Fruit fly (Drosophila melanogaster) whole organism, embryonic: ENCODE measurements around the gene djl.

Source experiments
- Atf-2 ChIP-seq: fragments of 200-800 bp; sonication (Bioruptor generic); optimal IDR thresholded peaks from 2 replicates; lab custom pipeline; 2016; ENCODE audit warnings: missing biosample characterization, missing genetic modification characterization
- Bgb ChIP-seq: fragments of 200-800 bp; sonication (Bioruptor generic); IDR thresholded peaks from 2 replicates; pipeline ENCODE4 v1.3.6; 2022; ENCODE audit warnings: missing biosample characterization, missing genetic modification characterization; ENCODE audit not compliant: partially characterized antibody
- Blimp-1 ChIP-seq: fragments of 200-800 bp; sonication (Bioruptor generic); optimal IDR thresholded peaks from 3 replicates; lab custom pipeline; 2018; ENCODE audit warnings: missing biosample characterization, missing genetic modification characterization, mild to moderate bottlenecking, moderate library complexity, missing genetic modification reagents
- Bteb2 ChIP-seq: fragments of 200-800 bp; sonication (Bioruptor generic); optimal IDR thresholded peaks from 2 replicates; lab custom pipeline; 2016; ENCODE audit warnings: missing biosample characterization, missing genetic modification characterization
- CG10431 ChIP-seq: fragments of 200-800 bp; sonication (Bioruptor generic); optimal IDR thresholded peaks from 3 replicates; lab custom pipeline; 2018; ENCODE audit warnings: missing biosample characterization, mild to moderate bottlenecking, missing genetic modification characterization
- CG10565 ChIP-seq: fragments of 200-800 bp; sonication (Bioruptor generic); optimal IDR thresholded peaks from 3 replicates; lab custom pipeline; 2016; ENCODE audit warnings: missing biosample characterization, mild to moderate bottlenecking, missing genetic modification characterization
- CG11695 ChIP-seq: fragments of 200-800 bp; sonication (Bioruptor generic); IDR thresholded peaks from 3 replicates; pipeline ENCODE4 v1.3.6; 2022; ENCODE audit warnings: missing biosample characterization, missing genetic modification characterization
- CG11696 ChIP-seq: fragments of 200-800 bp; sonication (Bioruptor generic); IDR thresholded peaks from 2 replicates; pipeline ENCODE4 v1.3.6; 2022; ENCODE audit warnings: missing biosample characterization, missing genetic modification characterization
- CG12104 ChIP-seq: fragments of 200-800 bp; sonication (Bioruptor generic); optimal IDR thresholded peaks from 3 replicates; lab custom pipeline; 2016; ENCODE audit warnings: missing biosample characterization, missing genetic modification characterization
- CG13624 ChIP-seq: fragments of 200-800 bp; sonication (Bioruptor generic); optimal IDR thresholded peaks from 2 replicates; lab custom pipeline; 2016; ENCODE audit warnings: missing biosample characterization, missing genetic modification characterization
- CG17359 ChIP-seq: fragments of 200-800 bp; sonication (Bioruptor generic); optimal IDR thresholded peaks from 3 replicates; lab custom pipeline; 2018; ENCODE audit warnings: missing biosample characterization, mild to moderate bottlenecking, missing genetic modification characterization, moderate library complexity
- CG17612 ChIP-seq: fragments of 200-800 bp; sonication (Bioruptor generic); IDR thresholded peaks from 2 replicates; pipeline ENCODE4 v1.3.6; 2022; ENCODE audit warnings: missing biosample characterization, missing genetic modification characterization
- CG17912 ChIP-seq: fragments of 200-800 bp; sonication (Bioruptor generic); optimal IDR thresholded peaks from 2 replicates; lab custom pipeline; 2018; ENCODE audit warnings: missing biosample characterization, mild to moderate bottlenecking, missing genetic modification characterization
- CG2129 ChIP-seq: fragments of 200-800 bp; sonication (Bioruptor generic); IDR thresholded peaks from 2 replicates; pipeline ENCODE4 v1.3.6; 2022; ENCODE audit warnings: missing biosample characterization, missing genetic modification characterization; ENCODE audit not compliant: partially characterized antibody
- CG30403 ChIP-seq: fragments of 200-800 bp; sonication (Bioruptor generic); optimal IDR thresholded peaks from 3 replicates; lab custom pipeline; 2016; ENCODE audit warnings: missing biosample characterization, missing genetic modification characterization
- CG30431 ChIP-seq: fragments of 200-800 bp; sonication (Bioruptor generic); optimal IDR thresholded peaks from 2 replicates; lab custom pipeline; 2017; ENCODE audit warnings: missing biosample characterization, missing genetic modification characterization
- CG31388 ChIP-seq: fragments of 200-800 bp; sonication (Bioruptor generic); optimal IDR thresholded peaks from 2 replicates; lab custom pipeline; 2016; ENCODE audit warnings: missing biosample characterization, missing genetic modification characterization
- CG6854 ChIP-seq: fragments of 200-800 bp; sonication (Bioruptor generic); optimal IDR thresholded peaks from 3 replicates; lab custom pipeline; 2017; ENCODE audit warnings: missing biosample characterization, mild to moderate bottlenecking, missing genetic modification characterization
- CG7372 ChIP-seq: fragments of 200-800 bp; sonication (Bioruptor generic); IDR thresholded peaks from 2 replicates; pipeline ENCODE4 v1.3.6; 2022; ENCODE audit warnings: missing biosample characterization, missing genetic modification characterization
- CG8089 ChIP-seq: fragments of 200-800 bp; sonication (Bioruptor generic); optimal IDR thresholded peaks from 3 replicates; lab custom pipeline; 2016; ENCODE audit warnings: missing biosample characterization, missing genetic modification characterization
- CG9817 ChIP-seq: fragments of 200-800 bp; sonication (Bioruptor generic); optimal IDR thresholded peaks from 2 replicates; lab custom pipeline; 2018; ENCODE audit warnings: missing biosample characterization, mild to moderate bottlenecking, missing genetic modification characterization, moderate library complexity
- CoRest ChIP-seq: fragments of 200-800 bp; sonication (Bioruptor generic); optimal IDR thresholded peaks from 3 replicates; lab custom pipeline; 2018; ENCODE audit warnings: missing biosample characterization, mild to moderate bottlenecking, missing genetic modification characterization, moderate library complexity
- Dip2 ChIP-seq: fragments of 200-800 bp; sonication (Bioruptor generic); IDR thresholded peaks from 2 replicates; pipeline ENCODE4 v1.3.6; 2022; ENCODE audit warnings: missing biosample characterization, missing genetic modification characterization
- E2f1 ChIP-seq: fragments of 200-800 bp; sonication (Bioruptor generic); IDR thresholded peaks from 2 replicates; pipeline ENCODE4 v1.3.6; 2022; ENCODE audit warnings: missing biosample characterization, missing genetic modification characterization
- Eip74EF ChIP-seq, 2 experiments: fragments of 200-800 bp in 1 of 2; fragments of >200 bp in 1 of 2; sonication (Bioruptor generic) in 1 of 2; optimal IDR thresholded peaks; 2 replicates each; lab custom pipeline; 2017 to 2019; ENCODE audit warnings: missing biosample characterization in 2 of 2, missing genetic modification characterization in 2 of 2, mild to moderate bottlenecking in 1 of 2, moderate library complexity in 1 of 2
- Fer2 ChIP-seq: fragments of 200-800 bp; sonication (Bioruptor generic); optimal IDR thresholded peaks from 2 replicates; lab custom pipeline; 2018; ENCODE audit warnings: missing biosample characterization, mild to moderate bottlenecking, missing genetic modification characterization, moderate library complexity
- Med ChIP-seq: fragments of 200-800 bp; sonication (Bioruptor generic); peaks from one replicate; lab custom pipeline; 2016; ENCODE audit warnings: missing biosample characterization, missing genetic modification characterization, mild to moderate bottlenecking, inconsistent platforms, moderate library complexity
- Mrtf ChIP-seq: fragments of 200-800 bp; sonication (Bioruptor generic); IDR thresholded peaks from 3 replicates; pipeline ENCODE4 v1.3.6; 2022; ENCODE audit warnings: missing biosample characterization, missing genetic modification characterization
- NC2α ChIP-seq: fragments of 200-800 bp; sonication (Bioruptor generic); optimal IDR thresholded peaks from 2 replicates; lab custom pipeline; 2016; ENCODE audit warnings: missing biosample characterization, missing genetic modification characterization
- NFAT ChIP-seq: fragments of 200-800 bp; sonication (Bioruptor generic); IDR thresholded peaks from 2 replicates; pipeline ENCODE4 v1.3.6; 2022; ENCODE audit warnings: missing biosample characterization, missing genetic modification characterization
- Pdp1 ChIP-seq, 2 experiments: fragments of 200-800 bp; sonication (Bioruptor generic); optimal IDR thresholded peaks; 3 replicates each; lab custom pipeline; 2016; ENCODE audit warnings: missing biosample characterization in 2 of 2, missing genetic modification characterization in 2 of 2, mild to moderate bottlenecking in 1 of 2, moderate library complexity in 1 of 2
- Usf ChIP-seq: fragments of 200-800 bp; sonication (Bioruptor generic); optimal IDR thresholded peaks from 2 replicates; lab custom pipeline; 2017; ENCODE audit warnings: missing genotype, missing biosample characterization, missing genetic modification characterization
- amos ChIP-seq: fragments of 200-800 bp; sonication (Bioruptor generic); IDR thresholded peaks from 2 replicates; pipeline ENCODE4 v1.3.6; 2022; ENCODE audit warnings: missing biosample characterization, missing genetic modification characterization; ENCODE audit not compliant: partially characterized antibody
- ara ChIP-seq: fragments of 200-800 bp; sonication (Bioruptor generic); IDR thresholded peaks from 2 replicates; pipeline ENCODE4 v1.3.6; 2022; ENCODE audit warnings: missing biosample characterization, missing genetic modification characterization
- bsh ChIP-seq, 2 experiments: fragments of 200-800 bp; sonication (Bioruptor generic); optimal IDR thresholded peaks; 2 replicates each; lab custom pipeline; 2017 to 2018; ENCODE audit warnings: mild to moderate bottlenecking in 2 of 2, missing biosample characterization in 2 of 2, missing genetic modification characterization in 2 of 2, moderate library complexity in 1 of 2
- cad ChIP-seq: fragments of >200 bp; optimal IDR thresholded peaks from 2 replicates; lab custom pipeline; 2017; ENCODE audit warnings: missing biosample characterization, missing genetic modification characterization
- dati ChIP-seq: fragments of 200-800 bp; sonication (Bioruptor generic); IDR thresholded peaks from 2 replicates; pipeline ENCODE4 v1.3.6; 2022; ENCODE audit warnings: missing biosample characterization, missing genetic modification characterization
- disco-r ChIP-seq: fragments of 200-800 bp; sonication (Bioruptor generic); optimal IDR thresholded peaks from 2 replicates; lab custom pipeline; 2016; ENCODE audit warnings: missing biosample characterization, missing genetic modification characterization
- ems ChIP-seq: fragments of 200-800 bp; sonication (Bioruptor generic); optimal IDR thresholded peaks from 3 replicates; lab custom pipeline; 2016; ENCODE audit warnings: missing biosample characterization, missing genetic modification characterization
- eve ChIP-seq, 2 experiments: fragments of >200 bp; optimal IDR thresholded peaks; 2 replicates each; lab custom pipeline; 2017; ENCODE audit warnings: missing biosample characterization in 2 of 2, missing genetic modification characterization in 2 of 2
- fru ChIP-seq: fragments of >200 bp; optimal IDR thresholded peaks from 2 replicates; lab custom pipeline; 2017
- hth ChIP-seq: fragments of >200 bp; optimal IDR thresholded peaks from 2 replicates; lab custom pipeline; 2017; ENCODE audit warnings: inconsistent platforms
- scrt ChIP-seq: fragments of 200-800 bp; sonication (Bioruptor generic); optimal IDR thresholded peaks from 2 replicates; lab custom pipeline; 2018; ENCODE audit warnings: missing biosample characterization, mild to moderate bottlenecking, missing genetic modification characterization, moderate library complexity
- sd ChIP-seq: fragments of 200-800 bp; sonication (Bioruptor generic); optimal IDR thresholded peaks from 3 replicates; lab custom pipeline; 2018; ENCODE audit warnings: missing biosample characterization, mild to moderate bottlenecking, missing genetic modification characterization, moderate library complexity
- sima ChIP-seq: fragments of 200-800 bp; sonication (Bioruptor generic); optimal IDR thresholded peaks from 2 replicates; lab custom pipeline; 2016; ENCODE audit warnings: missing biosample characterization, missing genetic modification characterization
- sr ChIP-seq: fragments of 200-800 bp; sonication (Bioruptor generic); IDR thresholded peaks from 3 replicates; pipeline ENCODE4 v1.3.6; 2022; ENCODE audit warnings: missing biosample characterization, missing genetic modification characterization
- tll ChIP-seq, 2 experiments: fragments of 200-800 bp in 1 of 2; fragments of >200 bp in 1 of 2; sonication (Bioruptor generic) in 1 of 2; optimal IDR thresholded peaks; 2 replicates each; lab custom pipeline; 2017 to 2019; ENCODE audit warnings: missing biosample characterization in 2 of 2, missing genetic modification characterization in 2 of 2, mild to moderate bottlenecking in 1 of 2, moderate library complexity in 1 of 2
- vnd ChIP-seq: fragments of 200-800 bp; sonication (Bioruptor generic); IDR thresholded peaks from 3 replicates; pipeline ENCODE4 v1.3.6; 2022; ENCODE audit warnings: missing biosample characterization, missing genetic modification characterization; ENCODE audit not compliant: partially characterized antibody
- wek ChIP-seq: fragments of 200-800 bp; sonication (Bioruptor generic); optimal IDR thresholded peaks from 3 replicates; lab custom pipeline; 2018; ENCODE audit warnings: missing biosample characterization, mild to moderate bottlenecking, missing genetic modification characterization, moderate library complexity
- zf30C ChIP-seq: fragments of 200-800 bp; sonication (Bioruptor generic); optimal IDR thresholded peaks from 3 replicates; lab custom pipeline; 2018; ENCODE audit warnings: missing biosample characterization, mild to moderate bottlenecking, missing genetic modification characterization

The djl gene

DNA sequence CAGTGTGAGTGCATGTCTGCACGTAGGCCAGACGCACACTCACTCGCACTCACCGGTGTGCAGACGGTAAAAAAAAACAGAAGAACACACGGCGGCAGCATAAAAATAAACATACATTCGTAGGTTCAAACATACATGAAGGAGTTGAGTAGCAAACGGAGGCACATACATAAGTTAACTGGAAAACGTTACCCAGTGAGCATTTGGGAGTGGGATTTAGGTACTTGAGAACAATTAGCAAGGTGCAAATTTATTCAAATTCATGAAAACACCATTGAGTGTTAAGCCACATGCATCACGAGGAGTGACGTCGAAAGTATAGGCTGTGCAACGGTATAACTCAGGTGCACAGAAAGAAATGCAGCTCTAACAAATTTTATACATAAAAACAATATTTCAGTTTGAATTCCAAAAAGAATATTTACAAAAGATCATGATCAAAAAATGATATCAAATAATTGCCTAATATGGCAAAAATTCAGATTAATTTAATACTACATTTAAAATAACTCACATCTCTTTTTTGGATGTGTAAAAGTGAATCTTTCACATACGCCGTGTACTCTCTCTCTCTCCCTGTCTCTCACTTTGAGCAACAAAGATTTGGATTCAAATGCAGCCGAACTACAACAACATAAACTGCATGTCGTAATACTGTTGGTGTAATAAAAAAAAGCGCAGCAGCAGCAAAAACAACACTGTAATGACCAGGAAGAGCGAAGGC lies 48.2 kb downstream of the djl start (continued):
- TF ChIP-seq CG17912 (GFP tag; lab: Kevin White, UChicago) (peak; percentile 48), CG30403 (GFP tag; lab: Kevin White, UChicago) (peak; percentile 95), scrt (GFP tag; lab: Kevin White, UChicago) (peak; percentile 78), dati (GFP tag; lab: Robert Waterston, UW) (no peak), eve (GFP tag; optimal IDR thresholded peaks at IDR 0.05; lab: Kevin White, UChicago) (peak in 1 of 2 experiments; percentile 52), CG13624 (GFP tag; lab: Kevin White, UChicago) (peak; percentile 78), Bgb (GFP tag; lab: Robert Waterston, UW) (no peak), CG11696 (GFP tag; lab: Robert Waterston, UW) (no peak), amos (GFP tag; lab: Robert Waterston, UW) (no peak), NC2α (peak; percentile 88), E2f1 (no peak), sima (peak; percentile 67), tll (GFP tag; optimal IDR thresholded peaks at IDR 0.05; lab: Kevin White, UChicago) (peak in 1 of 2 experiments; percentile 76), Eip74EF (GFP tag; optimal IDR thresholded peaks at IDR 0.05; lab: Kevin White, UChicago) (peak in 1 of 2 experiments; percentile 96), CoRest (peak; percentile 97), hth (no peak), CG10565 (GFP tag; lab: Kevin White, UChicago) (peak; percentile 72), CG31388 (peak; percentile 88), CG2129 (GFP tag; lab: Robert Waterston, UW) (no peak), Atf-2 (GFP tag; lab: Kevin White, UChicago) (peak; percentile 94), NFAT (no peak), CG17359 (peak; percentile 98), CG12104 (GFP tag; lab: Kevin White, UChicago) (peak; percentile 92), zf30C (GFP tag; lab: Kevin White, UChicago) (peak; percentile 98), bsh (GFP tag; optimal IDR thresholded peaks at IDR 0.05; lab: Kevin White, UChicago) (peak; percentile 90 to 99), sr (GFP tag; lab: Robert Waterston, UW) (no peak), CG7372 (GFP tag; lab: Robert Waterston, UW) (no peak), Med (GFP tag; lab: Kevin White, UChicago) (peak; percentile 91), Bteb2 (GFP tag; lab: Kevin White, UChicago) (peak; percentile 84), CG10431 (GFP tag; lab: Kevin White, UChicago) (peak; percentile 97), Blimp-1 (GFP tag; lab: Kevin White, UChicago) (peak; percentile 98), sd (peak; percentile 69), Dip2 (GFP tag; lab: Robert Waterston, UW) (no peak), CG17612 (GFP tag; lab: Robert Waterston, UW) (no peak), CG30431 (GFP tag; lab: Kevin White, UChicago) (no peak), Usf (GFP tag; lab: Kevin White, UChicago) (peak; percentile 77), Mrtf (no peak), CG8089 (GFP tag; lab: Kevin White, UChicago) (peak; percentile 88), disco-r (GFP tag; lab: Kevin White, UChicago) (peak; percentile 64), ara (GFP tag; lab: Robert Waterston, UW) (no peak), CG9817 (tag; lab: Kevin White, UChicago) (peak; percentile 68), cad (no peak), fru (lab: Kevin White, UChicago) (no peak), Pdp1 (GFP tag; optimal IDR thresholded peaks at IDR 0.05; lab: Kevin White, UChicago) (peak; percentile 86 to 91), wek (GFP tag; lab: Kevin White, UChicago) (peak; percentile 58), Fer2 (tag; lab: Kevin White, UChicago) (peak; percentile 63), CG11695 (no peak), ems (GFP tag; lab: Kevin White, UChicago) (peak; percentile 87), CG6854 (GFP tag; lab: Kevin White, UChicago) (peak; percentile 60), vnd (GFP tag; lab: Robert Waterston, UW) (no peak)
